Fruit fly (Drosophila melanogaster) whole organism, adult: ENCODE data around the gene t-Grip84.

ENCODE experiments used
- CG14711 ChIP-seq: fragments of 200-800 bp; sonication (Bioruptor generic); optimal IDR thresholded peaks from 2 replicates; lab custom pipeline; 2018; ENCODE audit warnings: missing biosample characterization, mild to moderate bottlenecking, missing genetic modification characterization, moderate library complexity
- CG33017 ChIP-seq: fragments of 200-800 bp; sonication (Bioruptor generic); optimal IDR thresholded peaks from 2 replicates; lab custom pipeline; 2018; ENCODE audit warnings: missing biosample characterization, mild to moderate bottlenecking, missing genetic modification characterization, moderate library complexity
- CG5204 ChIP-seq: fragments of 200-800 bp; sonication (Bioruptor generic); optimal IDR thresholded peaks from 2 replicates; lab custom pipeline; 2016; ENCODE audit warnings: missing biosample characterization, missing genetic modification characterization
- Clk ChIP-seq: fragments of 200-800 bp; sonication (Bioruptor generic); optimal IDR thresholded peaks from 2 replicates; lab custom pipeline; 2017; ENCODE audit warnings: missing biosample characterization, missing genetic modification characterization
- Crg-1 ChIP-seq: fragments of 200-800 bp; sonication (Bioruptor generic); optimal IDR thresholded peaks from 2 replicates; lab custom pipeline; 2016; ENCODE audit warnings: missing biosample characterization, missing genetic modification characterization
- Mnt ChIP-seq: fragments of 200-800 bp; sonication (Bioruptor generic); optimal IDR thresholded peaks from 2 replicates; lab custom pipeline; 2016; ENCODE audit warnings: missing biosample characterization, mild to moderate bottlenecking, missing genetic modification characterization
- bab1 ChIP-seq: fragments of 200-800 bp; sonication (Bioruptor generic); optimal IDR thresholded peaks from 3 replicates; lab custom pipeline; 2019; ENCODE audit warnings: missing biosample characterization, mild to moderate bottlenecking, missing genetic modification characterization, moderate library complexity
- kay ChIP-seq: fragments of 200-800 bp; sonication (Bioruptor generic); peaks from one replicate; lab custom pipeline; 2016; ENCODE audit warnings: missing biosample characterization, missing genetic modification characterization, borderline replicate concordance
- ovo ChIP-seq: fragments of 200-800 bp; sonication (Bioruptor generic); optimal IDR thresholded peaks from 2 replicates; lab custom pipeline; 2016; ENCODE audit warnings: missing biosample characterization, missing genetic modification characterization
- tj ChIP-seq: fragments of 200-800 bp; sonication (Bioruptor generic); optimal IDR thresholded peaks from 3 replicates; lab custom pipeline; 2017; ENCODE audit warnings: missing biosample characterization, mild to moderate bottlenecking, missing genetic modification characterization, moderate library complexity
- toe ChIP-seq: fragments of 200-800 bp; sonication (Bioruptor generic); optimal IDR thresholded peaks from 2 replicates; lab custom pipeline; 2016; ENCODE audit warnings: missing biosample characterization, missing genetic modification characterization

- TF ChIP-seq toe (GFP tag; lab: Kevin White, UChicago) (no peak), ovo (GFP tag; lab: Kevin White, UChicago) (no peak), Crg-1 (no peak), bab1 (no peak), CG5204 (GFP tag; lab: Kevin White, UChicago) (no peak), Mnt (GFP tag; lab: Kevin White, UChicago) (no peak), tj (GFP tag; lab: Kevin White, UChicago) (no peak), CG33017 (tag; lab: Kevin White, UChicago) (no peak), kay (GFP tag; lab: Kevin White, UChicago) (no peak), Clk (GFP tag; lab: Kevin White, UChicago) (no peak), CG14711 (tag; lab: Kevin White, UChicago) (no peak)
These were observed 15.7 kb upstream of the t-Grip84 start for dm6 chr3L:7606336-7607001.
